Fruit fly (Drosophila melanogaster) whole organism, embryonic: Measurements from ENCODE around the gene CG5157.

Experiments used
- B-H1 ChIP-seq: fragments of 200-800 bp; sonication (Bioruptor generic); IDR thresholded peaks from 3 replicates; pipeline ENCODE4 v1.3.6; 2022; ENCODE audit warnings: missing biosample characterization, missing genetic modification characterization
- CG1024 ChIP-seq: fragments of 200-800 bp; sonication (Bioruptor generic); IDR thresholded peaks from 2 replicates; pipeline ENCODE4 v1.3.6; 2022; ENCODE audit warnings: missing biosample characterization, missing genetic modification characterization
- CG10321 ChIP-seq: fragments of 200-800 bp; sonication (Bioruptor generic); IDR thresholded peaks from 2 replicates; pipeline ENCODE4 v1.3.6; 2022; ENCODE audit warnings: missing biosample characterization, missing genetic modification characterization
- CG10431 ChIP-seq: fragments of 200-800 bp; sonication (Bioruptor generic); optimal IDR thresholded peaks from 3 replicates; lab custom pipeline; 2018; ENCODE audit warnings: missing biosample characterization, mild to moderate bottlenecking, missing genetic modification characterization
- CG11093 ChIP-seq: fragments of 200-800 bp; sonication (Bioruptor generic); IDR thresholded peaks from 3 replicates; pipeline ENCODE4 v1.3.6; 2022; ENCODE audit warnings: missing biosample characterization, missing genetic modification characterization
- CG11247 ChIP-seq: fragments of 200-800 bp; sonication (Bioruptor generic); IDR thresholded peaks from 2 replicates; pipeline ENCODE4 v1.3.6; 2022; ENCODE audit warnings: missing biosample characterization, missing genetic modification characterization
- CG11456 ChIP-seq: fragments of 200-800 bp; sonication (Bioruptor generic); IDR thresholded peaks from 3 replicates; pipeline ENCODE4 v1.3.6; 2022; ENCODE audit warnings: missing biosample characterization, missing genetic modification characterization
- CG11560 ChIP-seq: fragments of 200-800 bp; sonication (Bioruptor generic); IDR thresholded peaks from 3 replicates; pipeline ENCODE4 v1.3.6; 2022; ENCODE audit warnings: missing biosample characterization, missing genetic modification characterization
- CG14710 ChIP-seq: fragments of 200-800 bp; sonication (Bioruptor generic); optimal IDR thresholded peaks from 3 replicates; lab custom pipeline; 2019; ENCODE audit warnings: missing biosample characterization, mild to moderate bottlenecking, missing genetic modification characterization, moderate library complexity
- CG15514 ChIP-seq: fragments of 200-800 bp; sonication (Bioruptor generic); optimal IDR thresholded peaks from 3 replicates; lab custom pipeline; 2017; ENCODE audit warnings: missing biosample characterization, missing genetic modification characterization, mild to moderate bottlenecking, moderate library complexity, missing genetic modification reagents
- CG16863 ChIP-seq: fragments of 200-800 bp; sonication (Bioruptor generic); optimal IDR thresholded peaks from 3 replicates; lab custom pipeline; 2016; ENCODE audit warnings: missing biosample characterization, missing genetic modification characterization
- CG18262 ChIP-seq: fragments of 200-800 bp; optimal IDR thresholded peaks from 3 replicates; lab custom pipeline; 2019; ENCODE audit warnings: missing biosample characterization, mild to moderate bottlenecking, missing genetic modification characterization, moderate library complexity
- CG18599 ChIP-seq: fragments of 200-800 bp; sonication (Bioruptor generic); optimal IDR thresholded peaks from 3 replicates; lab custom pipeline; 2017; ENCODE audit warnings: missing biosample characterization, missing genetic modification characterization, mild to moderate bottlenecking, moderate library complexity, missing genetic modification reagents
- CG2120 ChIP-seq: fragments of 200-800 bp; sonication (Bioruptor generic); optimal IDR thresholded peaks from 3 replicates; lab custom pipeline; 2016; ENCODE audit warnings: missing biosample characterization, missing genetic modification characterization
- CG3065 ChIP-seq: fragments of 200-800 bp; sonication (Bioruptor generic); optimal IDR thresholded peaks from 2 replicates; lab custom pipeline; 2016; ENCODE audit warnings: missing biosample characterization, missing genetic modification characterization
- CG3407 ChIP-seq: fragments of 200-800 bp; sonication (Bioruptor generic); optimal IDR thresholded peaks from 2 replicates; lab custom pipeline; 2018; ENCODE audit warnings: missing biosample characterization, mild to moderate bottlenecking, missing genetic modification characterization
- CG3838 ChIP-seq: fragments of 200-800 bp; sonication (Bioruptor generic); optimal IDR thresholded peaks from 3 replicates; lab custom pipeline; 2016; ENCODE audit warnings: missing biosample characterization, missing genetic modification characterization
- CG4282 ChIP-seq: fragments of 200-800 bp; sonication (Bioruptor generic); optimal IDR thresholded peaks from 2 replicates; lab custom pipeline; 2016; ENCODE audit warnings: missing biosample characterization, missing genetic modification characterization
- CG6683 ChIP-seq: fragments of 200-800 bp; sonication (Bioruptor generic); optimal IDR thresholded peaks from 2 replicates; lab custom pipeline; 2017; ENCODE audit warnings: missing biosample characterization, mild to moderate bottlenecking, missing genetic modification characterization, missing genetic modification reagents
- CG7556 ChIP-seq: fragments of 200-800 bp; sonication (Bioruptor generic); optimal IDR thresholded peaks from 2 replicates; lab custom pipeline; 2017; ENCODE audit warnings: missing biosample characterization, mild to moderate bottlenecking, missing genetic modification characterization
- CG7786 ChIP-seq: fragments of 200-800 bp; sonication (Bioruptor generic); optimal IDR thresholded peaks from 2 replicates; lab custom pipeline; 2016; ENCODE audit warnings: missing biosample characterization, missing genetic modification characterization
- CG8924 ChIP-seq: fragments of 200-800 bp; optimal IDR thresholded peaks from 3 replicates; lab custom pipeline; 2019; ENCODE audit warnings: missing biosample characterization, mild to moderate bottlenecking, missing genetic modification characterization, moderate library complexity
- CkIIα-i1 ChIP-seq: fragments of 200-800 bp; sonication (Bioruptor generic); IDR thresholded peaks from 2 replicates; pipeline ENCODE4 v1.3.6; 2022; ENCODE audit warnings: missing biosample characterization, missing genetic modification characterization
- Dp ChIP-seq: fragments of 200-800 bp; sonication (Bioruptor generic); optimal IDR thresholded peaks from 2 replicates; lab custom pipeline; 2018; ENCODE audit warnings: missing biosample characterization, mild to moderate bottlenecking, missing genetic modification characterization, moderate library complexity
- Fer1 ChIP-seq: fragments of 200-800 bp; sonication (Bioruptor generic); optimal IDR thresholded peaks from 2 replicates; lab custom pipeline; 2017; ENCODE audit warnings: missing biosample characterization, mild to moderate bottlenecking, missing genetic modification characterization
- H15 ChIP-seq: fragments of 200-800 bp; sonication (Bioruptor generic); IDR thresholded peaks from 3 replicates; pipeline ENCODE4 v1.3.6; 2022; ENCODE audit warnings: missing biosample characterization, missing genetic modification characterization
- H2.0 ChIP-seq: fragments of 200-800 bp; sonication (Bioruptor generic); IDR thresholded peaks from 2 replicates; pipeline ENCODE4 v1.3.6; 2022; ENCODE audit warnings: missing biosample characterization, missing genetic modification characterization
- HHEX ChIP-seq: fragments of 200-800 bp; sonication (Bioruptor generic); optimal IDR thresholded peaks from 3 replicates; lab custom pipeline; 2017; ENCODE audit warnings: missing biosample characterization, mild to moderate bottlenecking, missing genetic modification characterization, missing genetic modification reagents
- HLH54F ChIP-seq: fragments of 200-800 bp; sonication (Bioruptor generic); optimal IDR thresholded peaks from 3 replicates; lab custom pipeline; 2016; ENCODE audit warnings: missing biosample characterization, missing genetic modification characterization
- MBD-R2 ChIP-seq: fragments of 200-800 bp; sonication (Bioruptor generic); IDR thresholded peaks from 2 replicates; pipeline ENCODE4 v1.3.6; 2022; ENCODE audit warnings: missing biosample characterization, missing genetic modification characterization
- Spps ChIP-seq: fragments of 200-800 bp; sonication (Bioruptor generic); optimal IDR thresholded peaks from 2 replicates; lab custom pipeline; 2018; ENCODE audit warnings: missing biosample characterization, mild to moderate bottlenecking, missing genetic modification characterization
- ab ChIP-seq: fragments of 200-800 bp; sonication (Bioruptor generic); optimal IDR thresholded peaks from 2 replicates; lab custom pipeline; 2016; ENCODE audit warnings: missing biosample characterization, missing genetic modification characterization
- ash1 ChIP-seq: fragments of 200-800 bp; sonication (Bioruptor generic); optimal IDR thresholded peaks from 2 replicates; lab custom pipeline; 2018; ENCODE audit warnings: missing biosample characterization, mild to moderate bottlenecking, missing genetic modification characterization
- btn ChIP-seq: fragments of 200-800 bp; sonication (Bioruptor generic); optimal IDR thresholded peaks from 2 replicates; lab custom pipeline; 2016; ENCODE audit warnings: missing biosample characterization, missing genetic modification characterization
- corto ChIP-seq: fragments of 200-800 bp; sonication (Bioruptor generic); optimal IDR thresholded peaks from 2 replicates; lab custom pipeline; 2016; ENCODE audit warnings: missing biosample characterization, mild to moderate bottlenecking, missing genetic modification characterization, moderate library complexity
- dan ChIP-seq: fragments of 200-800 bp; sonication (Bioruptor generic); IDR thresholded peaks from 2 replicates; pipeline ENCODE4 v1.3.6; 2022; ENCODE audit warnings: missing biosample characterization, missing genetic modification characterization
- dati ChIP-seq: fragments of 200-800 bp; sonication (Bioruptor generic); IDR thresholded peaks from 2 replicates; pipeline ENCODE4 v1.3.6; 2022; ENCODE audit warnings: missing biosample characterization, missing genetic modification characterization
- fru ChIP-seq: fragments of >200 bp; optimal IDR thresholded peaks from 2 replicates; lab custom pipeline; 2017
- gce ChIP-seq: fragments of 200-800 bp; sonication (Bioruptor generic); IDR thresholded peaks from 3 replicates; pipeline ENCODE4 v1.3.6; 2022; ENCODE audit warnings: missing biosample characterization, missing genetic modification characterization
- gem ChIP-seq: fragments of 200-800 bp; sonication (Bioruptor generic); optimal IDR thresholded peaks from 2 replicates; lab custom pipeline; 2019; ENCODE audit warnings: missing biosample characterization, mild to moderate bottlenecking, missing genetic modification characterization, moderate library complexity
- gsb-n ChIP-seq: fragments of 200-800 bp; sonication (Bioruptor generic); optimal IDR thresholded peaks from 3 replicates; lab custom pipeline; 2018; ENCODE audit warnings: missing biosample characterization, mild to moderate bottlenecking, missing genetic modification characterization
- ham ChIP-seq: fragments of 200-800 bp; sonication (Bioruptor generic); IDR thresholded peaks from 2 replicates; pipeline ENCODE4 v1.3.6; 2022; ENCODE audit warnings: missing biosample characterization, missing genetic modification characterization
- ind ChIP-seq: fragments of 200-800 bp; sonication (Bioruptor generic); optimal IDR thresholded peaks from 3 replicates; lab custom pipeline; 2016; ENCODE audit warnings: missing biosample characterization, missing genetic modification characterization
- lbe ChIP-seq: fragments of 200-800 bp; sonication (Bioruptor generic); optimal IDR thresholded peaks from 2 replicates; lab custom pipeline; 2016; ENCODE audit warnings: missing biosample characterization, mild to moderate bottlenecking, missing genetic modification characterization
- luna ChIP-seq: fragments of 200-800 bp; sonication (Bioruptor generic); optimal IDR thresholded peaks from 2 replicates; lab custom pipeline; 2016; ENCODE audit warnings: missing biosample characterization, missing genetic modification characterization
- pita ChIP-seq: fragments of 200-800 bp; sonication (Bioruptor generic); optimal IDR thresholded peaks from 2 replicates; lab custom pipeline; 2017; ENCODE audit warnings: missing biosample characterization, mild to moderate bottlenecking, missing genetic modification characterization
- pzg ChIP-seq: fragments of 200-800 bp; sonication (Bioruptor generic); optimal IDR thresholded peaks from 3 replicates; lab custom pipeline; 2018; ENCODE audit warnings: missing biosample characterization, mild to moderate bottlenecking, missing genetic modification characterization, moderate library complexity
- scrt ChIP-seq: fragments of 200-800 bp; sonication (Bioruptor generic); optimal IDR thresholded peaks from 2 replicates; lab custom pipeline; 2018; ENCODE audit warnings: missing biosample characterization, mild to moderate bottlenecking, missing genetic modification characterization, moderate library complexity
- slbo ChIP-seq: fragments of 200-800 bp; sonication (Bioruptor generic); IDR thresholded peaks from 2 replicates; pipeline ENCODE4 v1.3.6; 2022; ENCODE audit warnings: missing biosample characterization, missing genetic modification characterization
- sob ChIP-seq: fragments of 200-800 bp; sonication (Bioruptor generic); IDR thresholded peaks from 2 replicates; pipeline ENCODE4 v1.3.6; 2022; ENCODE audit warnings: missing biosample characterization, missing genetic modification characterization
- stc ChIP-seq: fragments of 200-800 bp; sonication (Bioruptor generic); IDR thresholded peaks from 2 replicates; pipeline ENCODE4 v1.3.6; 2022; ENCODE audit warnings: missing biosample characterization, missing genetic modification characterization
- zen2 ChIP-seq: fragments of 200-800 bp; sonication (Bioruptor generic); IDR thresholded peaks from 3 replicates; pipeline ENCODE4 v1.3.6; 2022; ENCODE audit warnings: missing biosample characterization, missing genetic modification characterization; ENCODE audit not compliant: partially characterized antibody
- zfh1 ChIP-seq: fragments of 200-800 bp; sonication (Bioruptor generic); IDR thresholded peaks from 3 replicates; pipeline ENCODE4 v1.3.6; 2022; ENCODE audit warnings: missing biosample characterization, missing genetic modification characterization

CG5157 gene

dm6 chr3L:16090330-16090803 is 47.3 kb downstream of the CG5157 start, which contains the start of the genes CG5235 and ClC-c (continued):
- TF ChIP-seq pita (GFP tag; lab: Kevin White, UChicago) (no peak), ham (no peak), btn (GFP tag; lab: Kevin White, UChicago) (no peak), scrt (GFP tag; lab: Kevin White, UChicago) (no peak), CG3065 (GFP tag; lab: Kevin White, UChicago) (no peak), Dp (GFP tag; lab: Kevin White, UChicago) (peak; percentile 65), dati (GFP tag; lab: Robert Waterston, UW) (no peak), CG16863 (GFP tag; lab: Kevin White, UChicago) (peak; percentile 64), CG7786 (GFP tag; lab: Kevin White, UChicago) (no peak), H15 (GFP tag; lab: Robert Waterston, UW) (no peak), Fer1 (GFP tag; lab: Kevin White, UChicago) (peak; percentile 38), CG10321 (GFP tag; lab: Robert Waterston, UW) (no peak), zfh1 (GFP tag; lab: Robert Waterston, UW) (no peak), stc (GFP tag; lab: Robert Waterston, UW) (no peak), HHEX (GFP tag; lab: Kevin White, UChicago) (no peak), gsb-n (tag; lab: Kevin White, UChicago) (no peak), CG11560 (tag; lab: Robert Waterston, UW) (peak; percentile 97), CG14710 (peak; percentile 45), ind (GFP tag; lab: Kevin White, UChicago) (no peak), CkIIα-i1 (GFP tag; lab: Robert Waterston, UW) (no peak), lbe (GFP tag; lab: Kevin White, UChicago) (peak; percentile 29), CG11247 (no peak), ash1 (GFP tag; lab: Kevin White, UChicago) (no peak), H2.0 (GFP tag; lab: Robert Waterston, UW) (no peak), luna (GFP tag; lab: Kevin White, UChicago) (no peak), CG2120 (peak; percentile 9), CG3407 (GFP tag; lab: Kevin White, UChicago) (no peak), slbo (GFP tag; lab: Robert Waterston, UW) (no peak), corto (GFP tag; lab: Kevin White, UChicago) (no peak), pzg (GFP tag; lab: Kevin White, UChicago) (peak; percentile 84), CG7556 (GFP tag; lab: Kevin White, UChicago) (no peak), Spps (tag; lab: Kevin White, UChicago) (no peak), CG11093 (GFP tag; lab: Robert Waterston, UW) (no peak), CG6683 (GFP tag; lab: Kevin White, UChicago) (no peak), gce (GFP tag; lab: Robert Waterston, UW) (no peak), CG1024 (no peak), CG15514 (GFP tag; lab: Kevin White, UChicago) (peak; percentile 43), CG11456 (GFP tag; lab: Robert Waterston, UW) (no peak), CG4282 (GFP tag; lab: Kevin White, UChicago) (no peak), CG18262 (tag; lab: Kevin White, UChicago) (no peak), CG3838 (GFP tag; lab: Kevin White, UChicago) (no peak), dan (GFP tag; lab: Robert Waterston, UW) (no peak), B-H1 (GFP tag; lab: Robert Waterston, UW) (no peak), HLH54F (GFP tag; lab: Kevin White, UChicago) (no peak), CG18599 (GFP tag; lab: Kevin White, UChicago) (no peak), MBD-R2 (GFP tag; lab: Robert Waterston, UW) (peak; percentile 56), CG10431 (GFP tag; lab: Kevin White, UChicago) (no peak), CG8924 (tag; lab: Kevin White, UChicago) (peak; percentile 36), fru (lab: Kevin White, UChicago) (no peak), gem (tag; lab: Kevin White, UChicago) (no peak), sob (GFP tag; lab: Robert Waterston, UW) (no peak), ab (GFP tag; lab: Kevin White, UChicago) (no peak), zen2 (GFP tag; lab: Robert Waterston, UW) (peak; percentile 79; the same call in 2 of the 3 replicates)
